Fruit fly (Drosophila melanogaster): ENCODE results near the gene inaF-B.

Gene inaF-B

dm6 chrX:11732670-11733069 is at the start of gene inaF-B:
TSS of gene inaF-B (minus strand) at chrX:11732770.
- TF ChIP-seq sage (GFP tag; optimal IDR thresholded peaks at IDR 0.05) (no peak), woc (GFP tag; optimal IDR thresholded peaks at IDR 0.05) (no peak), dl (GFP tag; optimal IDR thresholded peaks at IDR 0.05; ENCODE audit: insufficient read depth in 1 of 2, partially characterized antibody in 2 of 2) (no peak), pan (optimal IDR thresholded peaks at IDR 0.05) (no peak), rgr (GFP tag; optimal IDR thresholded peaks at IDR 0.05) (no peak), Dif (GFP tag; optimal IDR thresholded peaks at IDR 0.05; ENCODE audit: partially characterized antibody) (no peak), fru (GFP tag; optimal IDR thresholded peaks at IDR 0.05) (no peak), Vsx2 (GFP tag; optimal IDR thresholded peaks at IDR 0.05; ENCODE audit: partially characterized antibody) (no peak), ey (GFP tag; optimal IDR thresholded peaks at IDR 0.05) (no peak), Myc (optimal IDR thresholded peaks at IDR 0.05) (no peak), br (GFP tag; optimal IDR thresholded peaks at IDR 0.05) (no peak), CG32264 (GFP tag; optimal IDR thresholded peaks at IDR 0.05) (no peak), dsf (GFP tag; optimal IDR thresholded peaks at IDR 0.05; ENCODE audit: borderline replicate concordance) (no peak), Hnf4 (GFP tag; optimal IDR thresholded peaks at IDR 0.05) (no peak), OdsH (GFP tag; optimal IDR thresholded peaks at IDR 0.05) (no peak), Rel (GFP tag; optimal IDR thresholded peaks at IDR 0.05) (no peak), Rel (tag; optimal IDR thresholded peaks at IDR 0.05) (no peak), Jra (GFP tag; optimal IDR thresholded peaks at IDR 0.05) (no peak), N (GFP tag; optimal IDR thresholded peaks at IDR 0.05) (no peak)

DNA sequence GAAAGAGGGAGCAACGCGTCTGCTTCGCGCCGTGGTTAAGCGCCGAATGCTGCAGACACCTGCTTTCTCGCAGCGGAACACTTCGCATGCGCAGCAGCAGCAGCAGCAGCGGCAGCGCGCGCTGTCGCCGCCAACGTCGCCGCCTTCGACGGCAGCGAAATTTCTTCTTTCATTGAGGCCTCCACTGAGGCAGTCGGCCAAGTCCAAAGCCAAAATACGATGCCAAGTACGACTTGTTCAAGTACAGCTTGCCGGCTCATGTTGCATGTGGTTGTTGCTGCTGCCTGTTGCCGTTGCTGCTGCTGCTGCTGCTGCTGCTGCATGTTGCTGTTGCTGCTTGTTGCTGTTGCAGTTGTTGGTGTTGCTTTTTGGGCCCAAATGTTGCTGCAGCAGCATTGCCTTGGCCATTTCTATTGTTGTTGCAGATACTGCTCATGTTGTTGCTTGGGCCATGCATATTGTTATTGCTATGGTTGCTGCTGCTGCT is 46.2 kb upstream of the inaF-B start, which contains the start of gene dy:
dy (minus strand) TSS at position 51 of the 487 bp plus-strand sequence.
- TF ChIP-seq Dfd (GFP tag; optimal IDR thresholded peaks at IDR 0.05) (peak; percentile 84), fru (GFP tag; optimal IDR thresholded peaks at IDR 0.05) (no peak)

DNA sequence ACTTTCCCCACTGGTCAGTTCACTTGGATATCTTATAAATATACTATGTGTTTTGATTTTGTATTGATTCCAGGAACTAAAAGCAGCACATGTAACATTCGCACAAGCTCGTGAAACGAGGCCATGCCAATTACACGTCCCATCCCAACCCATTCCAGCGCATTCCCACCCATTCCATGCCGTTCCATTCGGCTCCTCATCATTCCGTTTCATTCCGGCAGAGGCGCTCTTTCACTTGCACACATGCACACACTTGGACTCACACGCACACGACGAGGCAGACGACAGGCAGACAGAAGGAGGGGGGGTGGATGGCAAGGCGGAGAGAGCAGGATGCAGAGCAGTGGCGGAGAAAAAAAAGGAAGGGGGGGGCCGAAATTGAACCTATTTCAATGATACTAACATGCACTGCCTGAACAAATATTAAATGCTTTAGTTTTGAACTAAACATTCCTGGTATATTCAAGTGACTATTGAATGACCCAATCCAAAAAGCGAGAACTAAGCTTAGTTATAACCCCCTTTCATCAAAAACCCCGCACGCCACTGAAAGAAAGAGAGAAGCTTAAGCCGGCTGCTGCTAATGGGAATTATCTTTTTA is 43.5 kb upstream of the inaF-B start:
- TF ChIP-seq GATAd (GFP tag; optimal IDR thresholded peaks at IDR 0.05) (peak; percentile 7), dl (GFP tag; optimal IDR thresholded peaks at IDR 0.05; ENCODE audit: insufficient read depth in 1 of 2, partially characterized antibody in 2 of 2) (no peak), Abd-B (GFP tag; optimal IDR thresholded peaks at IDR 0.05) (no peak), usp (GFP tag; optimal IDR thresholded peaks at IDR 0.05) (no peak), Hnf4 (GFP tag; optimal IDR thresholded peaks at IDR 0.05) (peak; percentile 81), Jra (GFP tag; optimal IDR thresholded peaks at IDR 0.05) (peak; percentile 60), jim (GFP tag; optimal IDR thresholded peaks at IDR 0.05) (no peak), pan (optimal IDR thresholded peaks at IDR 0.05) (no peak), h (GFP tag; optimal IDR thresholded peaks at IDR 0.05) (peak; percentile 94), Dfd (GFP tag; optimal IDR thresholded peaks at IDR 0.05) (no peak), rgr (GFP tag; optimal IDR thresholded peaks at IDR 0.05) (peak; percentile 93), Mio (GFP tag; optimal IDR thresholded peaks at IDR 0.05) (no peak), dmrt93B (GFP tag; optimal IDR thresholded peaks at IDR 0.05) (peak; percentile 95), CG9705 (GFP tag; optimal IDR thresholded peaks at IDR 0.05) (peak; percentile 93), foxo (GFP tag; optimal IDR thresholded peaks at IDR 0.05) (peak in 1 of 2 experiments; percentile 96), CG32264 (GFP tag; optimal IDR thresholded peaks at IDR 0.05) (peak; percentile 63), HLH106 (tag; optimal IDR thresholded peaks at IDR 0.05) (peak; percentile 96), Hr83 (GFP tag; optimal IDR thresholded peaks at IDR 0.05; ENCODE audit: poor library complexity, severe bottlenecking) (no peak), dsf (GFP tag; optimal IDR thresholded peaks at IDR 0.05; ENCODE audit: borderline replicate concordance) (peak; percentile 30), lola (GFP tag; optimal IDR thresholded peaks at IDR 0.05) (no peak), brk (GFP tag; optimal IDR thresholded peaks at IDR 0.05) (peak; percentile 43), Vsx2 (GFP tag; optimal IDR thresholded peaks at IDR 0.05; ENCODE audit: partially characterized antibody) (no peak), tai (GFP tag; optimal IDR thresholded peaks at IDR 0.05) (no peak), N (GFP tag; optimal IDR thresholded peaks at IDR 0.05) (no peak), fru (GFP tag; optimal IDR thresholded peaks at IDR 0.05) (peak; percentile 95), woc (GFP tag; optimal IDR thresholded peaks at IDR 0.05) (peak; percentile 84), Sp1 (GFP tag; optimal IDR thresholded peaks at IDR 0.05) (peak; percentile 95), br (GFP tag; optimal IDR thresholded peaks at IDR 0.05) (peak; percentile 91), sage (GFP tag; optimal IDR thresholded peaks at IDR 0.05) (peak; percentile 65), Hr78 (GFP tag; optimal IDR thresholded peaks at IDR 0.05) (no peak), Myc (optimal IDR thresholded peaks at IDR 0.05) (no peak), Rel (GFP tag; optimal IDR thresholded peaks at IDR 0.05) (peak; percentile 35), Rel (tag; optimal IDR thresholded peaks at IDR 0.05) (peak; percentile 80), Dif (GFP tag; optimal IDR thresholded peaks at IDR 0.05; ENCODE audit: partially characterized antibody) (no peak), CrebA (GFP tag; optimal IDR thresholded peaks at IDR 0.05; ENCODE audit: borderline replicate concordance) (no peak), OdsH (GFP tag; optimal IDR thresholded peaks at IDR 0.05) (peak; percentile 93), psq (GFP tag; optimal IDR thresholded peaks at IDR 0.05) (peak; percentile 88), ey (GFP tag; optimal IDR thresholded peaks at IDR 0.05) (peak; percentile 93)
